Fruit fly (Drosophila melanogaster) whole organism, embryonic: ENCODE measurements around the gene Rtca.
A peak's percentile ranks its signal among the peaks of the same experiment; 100 is the strongest.

Experiments
- ATbp ChIP-seq: fragments of 200-800 bp; sonication (Bioruptor generic); optimal IDR thresholded peaks from 2 replicates; lab custom pipeline; 2017; ENCODE audit warnings: missing biosample characterization, mild to moderate bottlenecking, missing genetic modification characterization, missing genetic modification reagents
- Ada2b ChIP-seq: fragments of 200-800 bp; sonication (Bioruptor generic); IDR thresholded peaks from 2 replicates; pipeline ENCODE4 v1.3.6; 2022; ENCODE audit warnings: missing biosample characterization, missing genetic modification characterization
- Bgb ChIP-seq: fragments of 200-800 bp; sonication (Bioruptor generic); IDR thresholded peaks from 2 replicates; pipeline ENCODE4 v1.3.6; 2022; ENCODE audit warnings: missing biosample characterization, missing genetic modification characterization; ENCODE audit not compliant: partially characterized antibody
- BtbVII ChIP-seq: fragments of 200-800 bp; sonication (Bioruptor generic); optimal IDR thresholded peaks from 3 replicates; lab custom pipeline; 2017; ENCODE audit warnings: missing biosample characterization, mild to moderate bottlenecking, missing genetic modification characterization
- CG1024 ChIP-seq: fragments of 200-800 bp; sonication (Bioruptor generic); IDR thresholded peaks from 2 replicates; pipeline ENCODE4 v1.3.6; 2022; ENCODE audit warnings: missing biosample characterization, missing genetic modification characterization
- CG10431 ChIP-seq: fragments of 200-800 bp; sonication (Bioruptor generic); optimal IDR thresholded peaks from 3 replicates; lab custom pipeline; 2018; ENCODE audit warnings: missing biosample characterization, mild to moderate bottlenecking, missing genetic modification characterization
- CG10979 ChIP-seq: fragments of 200-800 bp; sonication (Bioruptor generic); optimal IDR thresholded peaks from 2 replicates; lab custom pipeline; 2018; ENCODE audit warnings: missing biosample characterization, mild to moderate bottlenecking, missing genetic modification characterization, moderate library complexity
- CG11695 ChIP-seq: fragments of 200-800 bp; sonication (Bioruptor generic); IDR thresholded peaks from 3 replicates; pipeline ENCODE4 v1.3.6; 2022; ENCODE audit warnings: missing biosample characterization, missing genetic modification characterization
- CG13287 ChIP-seq: fragments of 200-800 bp; sonication (Bioruptor generic); IDR thresholded peaks from 2 replicates; pipeline ENCODE4 v1.3.6; 2022; ENCODE audit warnings: missing biosample characterization, missing genetic modification characterization; ENCODE audit not compliant: partially characterized antibody
- CG13424 ChIP-seq: fragments of 200-800 bp; sonication (Bioruptor generic); optimal IDR thresholded peaks from 2 replicates; lab custom pipeline; 2019; ENCODE audit warnings: missing biosample characterization, mild to moderate bottlenecking, missing genetic modification characterization, moderate library complexity
- CG14441 ChIP-seq: fragments of 200-800 bp; sonication (Bioruptor generic); IDR thresholded peaks from 2 replicates; pipeline ENCODE4 v1.3.6; 2022; ENCODE audit warnings: missing biosample characterization, missing genetic modification characterization
- CG18262 ChIP-seq: fragments of 200-800 bp; optimal IDR thresholded peaks from 3 replicates; lab custom pipeline; 2019; ENCODE audit warnings: missing biosample characterization, mild to moderate bottlenecking, missing genetic modification characterization, moderate library complexity
- CG30403 ChIP-seq: fragments of 200-800 bp; sonication (Bioruptor generic); optimal IDR thresholded peaks from 3 replicates; lab custom pipeline; 2016; ENCODE audit warnings: missing biosample characterization, missing genetic modification characterization
- CG3726 ChIP-seq: fragments of 200-800 bp; sonication (Bioruptor generic); IDR thresholded peaks from 3 replicates; pipeline ENCODE4, ENCODE4 v1.3.6; 2022; ENCODE audit warnings: missing biosample characterization, missing genetic modification characterization
- CG4854 ChIP-seq: fragments of 200-800 bp; sonication (Bioruptor generic); optimal IDR thresholded peaks from 2 replicates; lab custom pipeline; 2016; ENCODE audit warnings: missing biosample characterization, missing genetic modification characterization, inconsistent platforms
- CG5180 ChIP-seq: fragments of 200-800 bp; sonication (Bioruptor generic); optimal IDR thresholded peaks from 3 replicates; lab custom pipeline; 2017; ENCODE audit warnings: missing biosample characterization, missing genetic modification characterization, mild to moderate bottlenecking, moderate library complexity, missing genetic modification reagents
- CG6683 ChIP-seq: fragments of 200-800 bp; sonication (Bioruptor generic); optimal IDR thresholded peaks from 2 replicates; lab custom pipeline; 2017; ENCODE audit warnings: missing biosample characterization, mild to moderate bottlenecking, missing genetic modification characterization, missing genetic modification reagents
- CG6813 ChIP-seq: fragments of 200-800 bp; sonication (Bioruptor generic); optimal IDR thresholded peaks from 2 replicates; lab custom pipeline; 2017; ENCODE audit warnings: missing biosample characterization, missing genetic modification characterization, mild to moderate bottlenecking, moderate library complexity, missing genetic modification reagents
- CG6854 ChIP-seq: fragments of 200-800 bp; sonication (Bioruptor generic); optimal IDR thresholded peaks from 3 replicates; lab custom pipeline; 2017; ENCODE audit warnings: missing biosample characterization, mild to moderate bottlenecking, missing genetic modification characterization
- CG7372 ChIP-seq: fragments of 200-800 bp; sonication (Bioruptor generic); IDR thresholded peaks from 2 replicates; pipeline ENCODE4 v1.3.6; 2022; ENCODE audit warnings: missing biosample characterization, missing genetic modification characterization
- CG8944 ChIP-seq: fragments of 200-800 bp; sonication (Bioruptor generic); optimal IDR thresholded peaks from 3 replicates; lab custom pipeline; 2016; ENCODE audit warnings: missing biosample characterization, missing genetic modification characterization
- ERR ChIP-seq: fragments of 200-800 bp; sonication (Bioruptor generic); optimal IDR thresholded peaks from 2 replicates; lab custom pipeline; 2016; ENCODE audit warnings: missing biosample characterization, missing genetic modification characterization
- Fer2 ChIP-seq: fragments of 200-800 bp; sonication (Bioruptor generic); optimal IDR thresholded peaks from 2 replicates; lab custom pipeline; 2018; ENCODE audit warnings: missing biosample characterization, mild to moderate bottlenecking, missing genetic modification characterization, moderate library complexity
- GATAe ChIP-seq: fragments of 200-800 bp; sonication (Bioruptor generic); conservative IDR thresholded peaks from 2 replicates; pipeline ENCODE4 v1.3.6; 2022; ENCODE audit warnings: missing biosample characterization, missing genetic modification characterization
- HmgZ ChIP-seq: fragments of 200-800 bp; sonication (Bioruptor generic); optimal IDR thresholded peaks from 2 replicates; lab custom pipeline; 2018; ENCODE audit warnings: missing biosample characterization, mild to moderate bottlenecking, missing genetic modification characterization
- Hmr ChIP-seq: fragments of 200-800 bp; sonication (Bioruptor generic); optimal IDR thresholded peaks from 3 replicates; lab custom pipeline; 2017; ENCODE audit warnings: mild to moderate bottlenecking, missing biosample characterization, missing genetic modification reagents, missing genetic modification characterization
- Lim3 ChIP-seq: fragments of 200-800 bp; sonication (Bioruptor generic); IDR thresholded peaks from 2 replicates; pipeline ENCODE4 v1.3.6; 2022; ENCODE audit warnings: missing biosample characterization, missing genetic modification characterization
- Pdp1 ChIP-seq, 2 experiments: fragments of 200-800 bp; sonication (Bioruptor generic); optimal IDR thresholded peaks; 3 replicates each; lab custom pipeline; 2016; ENCODE audit warnings: missing biosample characterization in 2 of 2, missing genetic modification characterization in 2 of 2, mild to moderate bottlenecking in 1 of 2, moderate library complexity in 1 of 2
- Ptx1 ChIP-seq: fragments of 200-800 bp; sonication (Bioruptor generic); IDR thresholded peaks from 2 replicates; pipeline ENCODE4 v1.3.6; 2022; ENCODE audit warnings: missing biosample characterization, missing genetic modification characterization
- Sry-δ ChIP-seq: fragments of 200-800 bp; sonication (Bioruptor generic); optimal IDR thresholded peaks from 2 replicates; lab custom pipeline; 2016; ENCODE audit warnings: missing biosample characterization, missing genetic modification characterization
- Tbp ChIP-seq: fragments of >200 bp; optimal IDR thresholded peaks from 2 replicates; lab custom pipeline; 2018; ENCODE audit warnings: missing biosample characterization, missing genetic modification characterization
- Trl ChIP-seq, 3 experiments: fragments of >200 bp in 2 of 3; fragments of 200-800 bp in 1 of 3; sonication (Bioruptor generic) in 1 of 3; optimal IDR thresholded peaks; 2 replicates in 1 of 3; 3 replicates in 2 of 3; lab custom pipeline; 2016 to 2017; ENCODE audit warnings: missing biosample characterization in 1 of 3, missing genetic modification characterization in 1 of 3
- ac ChIP-seq: fragments of 200-800 bp; sonication (Bioruptor generic); optimal IDR thresholded peaks from 3 replicates; lab custom pipeline; 2017; ENCODE audit warnings: missing biosample characterization, mild to moderate bottlenecking, missing genetic modification characterization
- bbx ChIP-seq: fragments of 200-800 bp; sonication (Bioruptor generic); IDR thresholded peaks from 2 replicates; pipeline ENCODE4 v1.3.6; 2022; ENCODE audit warnings: missing biosample characterization, missing genetic modification characterization; ENCODE audit not compliant: partially characterized antibody
- br ChIP-seq: fragments of >200 bp; optimal IDR thresholded peaks from 2 replicates; lab custom pipeline; 2017
- cato ChIP-seq: fragments of 200-800 bp; sonication (Bioruptor generic); optimal IDR thresholded peaks from 2 replicates; lab custom pipeline; 2016; ENCODE audit warnings: missing biosample characterization, missing genetic modification characterization, borderline replicate concordance
- crol ChIP-seq: fragments of 200-800 bp; sonication (Bioruptor generic); IDR thresholded peaks from 2 replicates; pipeline ENCODE4 v1.3.6; 2022; ENCODE audit warnings: missing biosample characterization, missing genetic modification characterization
- grau ChIP-seq: fragments of 200-800 bp; optimal IDR thresholded peaks from 3 replicates; lab custom pipeline; 2019; ENCODE audit warnings: missing biosample characterization, mild to moderate bottlenecking, missing genetic modification characterization, moderate library complexity
- gro ChIP-seq: fragments of 200-800 bp; sonication (Bioruptor generic); optimal IDR thresholded peaks from 2 replicates; lab custom pipeline; 2016; ENCODE audit warnings: missing biosample characterization, missing genetic modification characterization
- ham ChIP-seq: fragments of 200-800 bp; sonication (Bioruptor generic); IDR thresholded peaks from 2 replicates; pipeline ENCODE4 v1.3.6; 2022; ENCODE audit warnings: missing biosample characterization, missing genetic modification characterization
- jigr1 ChIP-seq: fragments of 200-800 bp; sonication (Bioruptor generic); IDR thresholded peaks from 3 replicates; pipeline ENCODE4 v1.3.6; 2022; ENCODE audit warnings: missing biosample characterization, missing genetic modification characterization
- jumu ChIP-seq: fragments of 200-800 bp; sonication (Bioruptor generic); optimal IDR thresholded peaks from 3 replicates; lab custom pipeline; 2016; ENCODE audit warnings: missing biosample characterization, missing genetic modification characterization
- psq ChIP-seq: fragments of 200-800 bp; sonication (Bioruptor generic); optimal IDR thresholded peaks from 2 replicates; lab custom pipeline; 2017; ENCODE audit warnings: missing biosample characterization, missing genetic modification characterization
- pum ChIP-seq: fragments of 200-800 bp; sonication (Bioruptor generic); optimal IDR thresholded peaks from 2 replicates; lab custom pipeline; 2016; ENCODE audit warnings: missing biosample characterization, missing genetic modification characterization
- scrt ChIP-seq: fragments of 200-800 bp; sonication (Bioruptor generic); optimal IDR thresholded peaks from 2 replicates; lab custom pipeline; 2018; ENCODE audit warnings: missing biosample characterization, mild to moderate bottlenecking, missing genetic modification characterization, moderate library complexity
- slp2 ChIP-seq: fragments of 200-800 bp; sonication (Bioruptor generic); optimal IDR thresholded peaks from 2 replicates; lab custom pipeline; 2016; ENCODE audit warnings: missing biosample characterization, missing genetic modification characterization
- sqz ChIP-seq: fragments of 200-800 bp; sonication (Bioruptor generic); optimal IDR thresholded peaks from 3 replicates; lab custom pipeline; 2018; ENCODE audit warnings: missing biosample characterization, mild to moderate bottlenecking, missing genetic modification characterization
- tgo ChIP-seq: fragments of 200-800 bp; sonication (Bioruptor generic); IDR thresholded peaks from 3 replicates; pipeline ENCODE4 v1.3.6; 2022; ENCODE audit warnings: missing biosample characterization, missing genetic modification characterization
- tna ChIP-seq: fragments of 200-800 bp; sonication (Bioruptor generic); IDR thresholded peaks from 2 replicates; pipeline ENCODE4 v1.3.6; 2022; ENCODE audit warnings: missing biosample characterization, missing genetic modification characterization; ENCODE audit not compliant: partially characterized antibody
- vfl ChIP-seq: fragments of 200-800 bp; sonication (Bioruptor generic); optimal IDR thresholded peaks from 2 replicates; lab custom pipeline; 2016; ENCODE audit warnings: missing biosample characterization, missing genetic modification characterization
- zfh1 ChIP-seq: fragments of 200-800 bp; sonication (Bioruptor generic); IDR thresholded peaks from 3 replicates; pipeline ENCODE4 v1.3.6; 2022; ENCODE audit warnings: missing biosample characterization, missing genetic modification characterization

Rtca gene

dm6 chrX:2073325-2073724, 1.1 kb downstream of the Rtca start, which contains the start of gene CG4199 (continued):
- TF ChIP-seq bbx (GFP tag; lab: Robert Waterston, UW), result peak; percentile 48
- TF ChIP-seq sqz (GFP tag; lab: Kevin White, UChicago), result no peak
- no peak for TF ChIP-seq CG8944
- TF ChIP-seq CG11695, result no peak
- TF ChIP-seq grau (tag; lab: Kevin White, UChicago), result peak; percentile 49
- TF ChIP-seq CG18262 (tag; lab: Kevin White, UChicago), result no peak
- TF ChIP-seq CG10431 (GFP tag; lab: Kevin White, UChicago), result no peak
- peak; percentile 67 for TF ChIP-seq Sry-δ (GFP tag; lab: Kevin White, UChicago)
- no peak for TF ChIP-seq CG3726 (GFP tag; lab: Robert Waterston, UW)
- TF ChIP-seq CG6854 (GFP tag; lab: Kevin White, UChicago), result no peak
- TF ChIP-seq slp2, result no peak
- TF ChIP-seq CG4854, result no peak
- no peak for TF ChIP-seq pum
- TF ChIP-seq Ptx1 (GFP tag; lab: Robert Waterston, UW), result no peak
- TF ChIP-seq ERR (GFP tag; lab: Kevin White, UChicago), result no peak
- no peak for TF ChIP-seq CG14441
- peak; percentile 44 for TF ChIP-seq Hmr
- TF ChIP-seq tna (GFP tag; lab: Robert Waterston, UW), result no peak
- TF ChIP-seq CG10979, result no peak
- TF ChIP-seq BtbVII, result no peak
- no peak for TF ChIP-seq Trl (optimal IDR thresholded peaks at IDR 0.05; lab: Kevin White, UChicago)
- no peak for TF ChIP-seq Trl (GFP tag; optimal IDR thresholded peaks at IDR 0.05; lab: Kevin White, UChicago)
- TF ChIP-seq scrt, result no peak
- no peak for TF ChIP-seq br (lab: Kevin White, UChicago)
- TF ChIP-seq CG6813 (GFP tag; lab: Kevin White, UChicago), result no peak
- TF ChIP-seq ATbp (GFP tag; lab: Kevin White, UChicago), result no peak
- no peak for TF ChIP-seq Fer2 (tag; lab: Kevin White, UChicago)
- no peak for TF ChIP-seq CG1024 (GFP tag; lab: Robert Waterston, UW)
- no peak for TF ChIP-seq ham (GFP tag; lab: Robert Waterston, UW)
- no peak for TF ChIP-seq jigr1 (GFP tag; lab: Robert Waterston, UW)
- TF ChIP-seq CG30403 (GFP tag; lab: Kevin White, UChicago), result no peak
- peak; percentile 67 for TF ChIP-seq HmgZ (tag; lab: Kevin White, UChicago)
- no peak for TF ChIP-seq Lim3 (GFP tag; lab: Robert Waterston, UW)
- TF ChIP-seq jumu, result peak; percentile 6
- TF ChIP-seq CG13287 (GFP tag; lab: Robert Waterston, UW), result peak; percentile 53; the same call in 1 of the 2 replicates
- no peak for TF ChIP-seq vfl
- TF ChIP-seq tgo (GFP tag; lab: Robert Waterston, UW), result no peak
- TF ChIP-seq zfh1 (GFP tag; lab: Robert Waterston, UW), result no peak
- no peak for TF ChIP-seq Tbp (GFP tag; lab: Kevin White, UChicago)
- no peak for TF ChIP-seq crol (GFP tag; lab: Robert Waterston, UW)
- TF ChIP-seq cato, result no peak
- no peak for TF ChIP-seq psq (GFP tag; lab: Kevin White, UChicago)
- no peak for TF ChIP-seq CG5180 (GFP tag; lab: Kevin White, UChicago)
- TF ChIP-seq Bgb (GFP tag; lab: Robert Waterston, UW), result peak; percentile 52
- peak; percentile 5 for TF ChIP-seq ac (GFP tag; lab: Kevin White, UChicago)
- no peak for TF ChIP-seq CG13424
- no peak for TF ChIP-seq gro
- TF ChIP-seq CG6683, result no peak
- TF ChIP-seq Pdp1 (GFP tag; optimal IDR thresholded peaks at IDR 0.05; lab: Kevin White, UChicago), result peak in 1 of 2 experiments; percentile 35
- no peak for TF ChIP-seq Ada2b
- TF ChIP-seq CG7372 (GFP tag; lab: Robert Waterston, UW), result no peak
- TF ChIP-seq GATAe, result no peak
